Worm (Caenorhabditis elegans) whole organism, early embryonic: ENCODE data around the gene bud-31.
A peak's percentile ranks its signal among the peaks of the same experiment; 100 is the strongest.
"Not testable (repeated sequence)": the region's sequence is repeated elsewhere in the genome, so short reads cannot be mapped to it uniquely, and the experiment has no call there.

Experiments used
- B0310.2 ChIP-seq: sonication (generic microtip); optimal IDR thresholded peaks from 2 replicates; lab custom pipeline; 2016; ENCODE audit warnings: mild to moderate bottlenecking, missing genetic modification characterization, missing compliant biosample characterization
- F13C5.2 ChIP-seq: sonication (generic microtip); optimal IDR thresholded peaks from 2 replicates; lab custom pipeline; 2017; ENCODE audit warnings: mild to moderate bottlenecking, missing genetic modification characterization, inconsistent platforms, missing compliant biosample characterization
- aly-1 ChIP-seq: sonication (generic microtip); optimal IDR thresholded peaks from 2 replicates; lab custom pipeline; 2016; ENCODE audit warnings: missing genetic modification characterization, missing compliant biosample characterization
- ama-1 ChIP-seq: fragments of 150-350 bp; optimal IDR thresholded peaks from 2 replicates; lab custom pipeline; 2014
- ceh-13 ChIP-seq: fragments of 200-800 bp; sonication (Bioruptor generic); optimal IDR thresholded peaks from 2 replicates; lab custom pipeline; 2018; ENCODE audit warnings: mild to moderate bottlenecking, missing genetic modification characterization, missing compliant biosample characterization
- ceh-36 ChIP-seq: sonication (generic microtip); optimal IDR thresholded peaks from 2 replicates; lab custom pipeline; 2016; ENCODE audit warnings: missing genetic modification characterization, inconsistent platforms, missing compliant biosample characterization
- ets-7 ChIP-seq: sonication (generic microtip); optimal IDR thresholded peaks from 2 replicates; lab custom pipeline; 2016; ENCODE audit warnings: missing genotype, missing genetic modification characterization, missing compliant biosample characterization
- flt-1 ChIP-seq: fragments of 200-800 bp; sonication (Bioruptor generic); IDR thresholded peaks from 2 replicates; pipeline ENCODE4 v1.3.6; 2022; ENCODE audit warnings: missing genetic modification characterization, missing compliant biosample characterization
- hmbx-1 ChIP-seq: sonication (generic microtip); optimal IDR thresholded peaks from 2 replicates; lab custom pipeline; 2016; ENCODE audit warnings: mild to moderate bottlenecking, missing genetic modification characterization, missing compliant biosample characterization
- hmg-4 ChIP-seq: fragments of 200-800 bp; sonication (Bioruptor generic); optimal IDR thresholded peaks from 2 replicates; lab custom pipeline; 2018; ENCODE audit warnings: mild to moderate bottlenecking, missing genetic modification characterization, missing compliant biosample characterization
- hnd-1 ChIP-seq: sonication (generic microtip); optimal IDR thresholded peaks from 2 replicates; lab custom pipeline; 2016; ENCODE audit warnings: missing genetic modification characterization, missing compliant biosample characterization
- pes-1 ChIP-seq: fragments of 200-800 bp; sonication (Bioruptor generic); IDR thresholded peaks from 2 replicates; pipeline ENCODE4 v1.3.6; 2022; ENCODE audit warnings: missing genetic modification reagents, missing genetic modification characterization, missing compliant biosample characterization
- scrt-1 ChIP-seq: fragments of 200-800 bp; sonication (Bioruptor generic); IDR thresholded peaks from 2 replicates; pipeline ENCODE4 v1.3.6; 2022; ENCODE audit warnings: missing genetic modification characterization, missing compliant biosample characterization
- sea-1 ChIP-seq: fragments of 200-800 bp; sonication (Bioruptor generic); conservative IDR thresholded peaks from 2 replicates; pipeline ENCODE4 v1.3.6; 2022; ENCODE audit warnings: missing genetic modification characterization, missing compliant biosample characterization
- tbx-11 ChIP-seq: fragments of 200-800 bp; sonication (Bioruptor generic); IDR thresholded peaks from 2 replicates; pipeline ENCODE4 v1.3.6; 2022; ENCODE audit warnings: missing genetic modification characterization, missing compliant biosample characterization
- tbx-37 ChIP-seq: fragments of 200-800 bp; sonication (Bioruptor generic); conservative IDR thresholded peaks from 2 replicates; pipeline ENCODE4 v1.3.6; 2022; ENCODE audit warnings: missing genetic modification reagents, missing genetic modification characterization, missing compliant biosample characterization
- tra-4 ChIP-seq: sonication (generic microtip); optimal IDR thresholded peaks from 2 replicates; lab custom pipeline; 2017; ENCODE audit warnings: missing genetic modification characterization, missing compliant biosample characterization

bud-31 gene

DNA sequence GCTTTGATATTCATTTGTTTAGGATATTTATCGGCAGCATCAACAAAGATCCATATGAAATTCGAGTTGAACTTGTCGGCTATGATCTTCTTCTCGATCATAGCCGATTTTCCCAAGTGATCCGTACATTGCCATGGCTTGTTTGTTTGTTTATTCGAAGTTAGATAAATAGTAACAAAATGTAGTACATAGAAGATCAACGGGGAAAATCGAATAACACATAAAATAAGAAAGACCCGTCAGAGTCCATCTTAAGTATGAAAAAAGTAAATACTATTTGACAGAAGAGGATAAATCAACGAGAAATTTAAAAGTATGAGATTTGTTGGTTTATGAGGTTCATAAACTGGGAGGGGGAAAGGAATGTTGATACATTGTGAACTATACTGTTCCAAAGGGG, 13.6 kb downstream of the bud-31 start, which contains the start of gene C07A9.5:
TSS of gene C07A9.5 (minus strand) at position 101 of the 400 bp plus-strand sequence.
- not testable (repeated sequence) for TF ChIP-seq pes-1; F13C5.2; sea-1 (GFP tag; lab: Robert Waterston, UW)

DNA sequence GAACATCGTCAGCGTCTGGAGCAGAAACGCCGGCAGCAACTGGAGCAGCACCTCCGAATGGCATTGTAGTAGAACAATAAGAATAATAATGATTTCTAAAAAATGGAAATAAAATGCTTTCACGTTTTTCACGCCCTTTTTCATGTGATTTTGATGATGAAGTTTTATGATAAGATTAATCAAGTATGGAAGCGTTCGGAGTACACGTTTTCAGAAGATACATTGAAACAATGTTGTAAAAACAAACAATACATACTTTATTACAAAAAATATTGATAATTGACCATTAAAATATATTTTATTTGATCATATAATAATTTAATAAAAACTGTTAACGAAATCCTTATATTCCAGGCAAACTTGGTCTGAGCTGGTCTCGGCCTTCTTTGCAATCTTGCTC, 15.1 kb downstream of the bud-31 start, which contains the start of gene C07A9.13:
TSS of gene C07A9.13 (minus strand) at position 101 of the 400 bp plus-strand sequence.
- TF ChIP-seq pes-1; tbx-37 (GFP tag; lab: Robert Waterston, UW); aly-1 (tag; lab: Kevin White, UChicago): not testable (repeated sequence)

DNA sequence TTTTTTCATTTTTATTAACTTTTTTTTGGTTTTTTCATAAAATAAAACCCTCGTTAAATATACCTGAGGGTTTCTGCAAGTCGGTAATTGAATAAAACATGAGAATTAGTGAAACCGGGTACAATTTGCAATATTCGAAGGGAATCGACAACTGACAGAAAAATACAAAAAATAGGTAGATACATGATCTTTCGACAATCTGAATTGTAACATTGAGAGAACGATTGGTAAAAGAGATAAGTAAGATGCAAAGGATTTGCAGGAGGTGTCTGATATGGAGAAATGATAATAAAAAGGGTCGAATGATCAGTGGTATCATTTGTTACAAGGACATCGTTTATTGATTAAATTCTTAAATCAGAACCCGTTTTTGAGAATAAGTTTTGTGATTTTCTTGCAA, 17.5 kb downstream of the bud-31 start, which contains the start of gene ugt-60:
TSS of gene ugt-60 (minus strand) at position 233 of the 400 bp plus-strand sequence.
- TF ChIP-seq flt-1 (GFP tag; lab: Robert Waterston, UW) (no peak), pes-1 (no peak), hmg-4 (GFP tag; lab: Kevin White, UChicago) (no peak), aly-1 (tag; lab: Kevin White, UChicago) (no peak), B0310.2 (no peak), tbx-37 (GFP tag; lab: Robert Waterston, UW) (no peak), F13C5.2 (no peak), ama-1 (lab: Kevin White, UChicago) (no peak), hmbx-1 (no peak), ets-7 (tag; lab: Kevin White, UChicago) (no peak), tbx-11 (GFP tag; lab: Robert Waterston, UW) (no peak), ceh-36 (tag; lab: Kevin White, UChicago) (no peak), scrt-1 (GFP tag; lab: Robert Waterston, UW) (no peak)

DNA sequence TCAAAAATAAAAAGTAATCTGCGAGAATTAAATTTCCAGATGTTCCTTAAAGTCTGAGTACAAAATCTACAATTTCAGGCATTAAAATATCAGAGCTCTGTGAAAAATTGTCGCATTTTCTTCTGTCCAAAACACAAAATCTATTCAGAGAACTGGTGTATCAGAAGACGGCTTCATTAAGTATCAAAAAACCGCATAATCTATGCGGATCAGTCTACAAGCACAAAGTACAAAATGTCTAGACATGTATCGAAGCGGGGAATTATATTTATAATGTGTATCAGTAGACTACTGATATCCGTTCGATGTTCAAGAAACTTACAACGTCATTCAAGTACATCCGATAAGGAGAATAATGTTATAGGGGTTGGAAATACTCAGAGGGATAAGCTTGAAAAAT, 26.8 kb downstream of the bud-31 start:
- no peak for TF ChIP-seq ets-7 (tag; lab: Kevin White, UChicago)
- TF ChIP-seq ceh-36 (tag; lab: Kevin White, UChicago) = no peak
- TF ChIP-seq aly-1 (tag; lab: Kevin White, UChicago) = no peak
- no peak for TF ChIP-seq F13C5.2
- no peak for TF ChIP-seq sea-1 (GFP tag; lab: Robert Waterston, UW)
- TF ChIP-seq tra-4 (tag; lab: Kevin White, UChicago) = no peak
- TF ChIP-seq scrt-1 (GFP tag; lab: Robert Waterston, UW) = no peak
- TF ChIP-seq hmg-4 (GFP tag; lab: Kevin White, UChicago) = no peak

DNA sequence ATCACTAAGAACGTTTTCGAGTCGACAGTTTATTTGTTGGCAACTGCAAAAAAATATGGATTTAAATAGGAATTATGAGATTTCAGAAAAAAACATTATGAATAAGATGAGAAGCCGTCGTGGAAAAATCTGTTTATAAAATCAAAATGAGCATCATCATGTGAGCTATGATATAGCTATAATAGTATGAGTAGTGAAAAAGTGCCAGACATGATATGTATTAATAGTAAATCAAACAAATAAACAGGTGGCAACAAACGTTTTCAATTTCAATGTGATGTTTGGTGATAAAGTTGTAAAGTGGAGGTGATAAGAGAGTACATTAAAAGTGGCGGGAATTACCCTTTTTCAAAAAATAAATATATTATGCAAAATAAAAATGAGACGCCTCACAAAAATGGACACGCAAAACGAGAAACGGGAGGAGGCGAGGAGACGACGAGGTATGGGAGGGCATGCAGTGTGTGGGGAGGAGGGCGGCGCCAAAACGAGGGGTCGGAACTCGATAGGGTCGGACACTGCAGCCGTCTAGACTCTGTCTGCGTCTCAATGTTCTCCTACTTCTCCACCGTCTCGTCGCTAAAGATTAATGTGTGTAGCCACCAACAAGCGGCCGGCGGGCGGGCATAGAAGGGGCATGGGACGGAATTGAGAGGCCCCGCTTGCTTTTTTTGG, 28.6 kb downstream of the bud-31 start, which contains the start of gene C07A9.9:
TSS of gene C07A9.9 (minus strand) at position 51 of the 675 bp plus-strand sequence.
- TF ChIP-seq tbx-37 (GFP tag; lab: Robert Waterston, UW) (peak; percentile 31; the same call in 1 of the 2 replicates), pes-1 (peak; percentile 35; the same call in 1 of the 2 replicates), hmg-4 (GFP tag; lab: Kevin White, UChicago) (peak; percentile 86), flt-1 (GFP tag; lab: Robert Waterston, UW) (peak; percentile 19; the same call in 1 of the 2 replicates), hnd-1 (tag; lab: Kevin White, UChicago) (no peak), tbx-11 (GFP tag; lab: Robert Waterston, UW) (no peak), ets-7 (tag; lab: Kevin White, UChicago) (no peak), F13C5.2 (peak; percentile 67)

DNA sequence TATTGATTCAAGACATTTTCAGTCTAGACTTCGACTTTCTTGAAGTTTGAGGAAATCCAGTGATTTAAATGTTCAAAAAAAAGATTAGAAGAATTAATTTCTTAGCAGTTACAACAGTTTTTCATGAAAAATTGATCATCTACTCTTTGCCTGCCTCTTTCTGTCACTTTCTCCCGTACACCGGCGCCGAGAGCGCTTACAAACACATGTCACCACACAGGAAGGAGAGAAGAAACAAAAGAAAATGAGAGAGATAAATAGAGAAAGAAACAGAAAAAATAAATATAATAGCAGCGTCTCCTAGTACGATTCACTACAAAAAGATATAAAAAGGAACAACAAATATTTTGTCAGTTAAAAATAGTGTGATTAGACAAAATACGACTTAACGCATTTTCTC, 29.6 kb downstream of the bud-31 start:
- TF ChIP-seq ceh-36 (tag; lab: Kevin White, UChicago) (no peak), ama-1 (lab: Kevin White, UChicago) (no peak), flt-1 (GFP tag; lab: Robert Waterston, UW) (no peak), B0310.2 (no peak), hmg-4 (GFP tag; lab: Kevin White, UChicago) (no peak), ets-7 (tag; lab: Kevin White, UChicago) (no peak)

DNA sequence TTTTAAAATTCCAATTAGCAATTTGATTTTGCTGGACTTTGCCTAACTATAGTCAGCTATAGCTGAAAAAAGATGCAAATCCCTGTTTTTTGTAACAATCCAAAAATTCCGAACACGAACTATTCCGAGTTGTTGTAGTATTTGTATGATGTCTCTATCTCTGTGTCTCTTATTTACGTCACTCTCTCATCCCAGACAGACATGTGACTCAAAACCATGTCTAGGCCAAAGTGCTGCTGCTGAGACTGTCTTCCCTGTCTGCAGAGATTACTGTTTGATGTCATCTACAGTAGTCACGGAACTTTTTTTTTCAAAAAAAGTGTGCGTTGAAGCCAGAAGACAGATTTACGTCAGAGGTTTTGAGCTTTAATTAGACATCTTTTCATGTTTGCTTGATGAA, 30.1 kb downstream of the bud-31 start:
- TF ChIP-seq B0310.2 = no peak
- TF ChIP-seq sea-1 (GFP tag; lab: Robert Waterston, UW) = no peak
- TF ChIP-seq aly-1 (tag; lab: Kevin White, UChicago) = no peak
- TF ChIP-seq hmg-4 (GFP tag; lab: Kevin White, UChicago) = no peak

DNA sequence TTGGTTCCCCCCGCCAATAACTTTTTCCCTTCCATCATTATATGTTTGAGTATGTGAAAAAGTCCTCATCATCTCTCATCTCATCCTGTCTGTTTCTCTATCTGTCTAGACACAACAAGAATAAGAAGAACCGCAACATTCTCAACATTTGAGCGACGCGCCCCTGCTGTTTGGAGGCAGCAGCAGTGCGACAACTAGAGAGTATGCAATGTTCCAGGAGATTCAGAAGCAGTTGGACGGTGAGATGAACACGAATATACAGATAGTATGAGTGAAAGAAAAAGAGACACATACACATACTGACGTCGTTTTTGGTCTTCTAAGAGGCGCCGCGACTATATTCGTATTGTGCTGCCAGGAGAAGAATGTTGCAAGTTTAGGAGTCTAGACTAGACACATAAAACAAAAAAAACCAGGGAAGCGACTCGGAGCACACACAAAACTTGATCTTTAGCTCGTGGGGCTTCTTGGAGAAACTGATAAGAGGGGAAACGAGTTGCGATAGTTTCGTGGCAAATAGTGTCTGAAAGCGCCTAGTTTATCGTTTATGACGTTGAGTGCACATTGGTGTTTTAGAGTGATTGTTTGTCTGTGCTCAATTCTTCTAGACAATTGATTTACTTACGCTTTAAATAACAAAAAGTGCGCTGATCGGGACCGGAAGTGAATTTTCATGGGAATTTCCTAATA, 30.7 kb downstream of the bud-31 start:
- TF ChIP-seq scrt-1 (GFP tag; lab: Robert Waterston, UW) (no peak), flt-1 (GFP tag; lab: Robert Waterston, UW) (no peak), sea-1 (GFP tag; lab: Robert Waterston, UW) (no peak), ceh-36 (tag; lab: Kevin White, UChicago) (no peak), hmg-4 (GFP tag; lab: Kevin White, UChicago) (no peak), hmbx-1 (no peak), tbx-11 (GFP tag; lab: Robert Waterston, UW) (no peak), aly-1 (tag; lab: Kevin White, UChicago) (no peak), ceh-13 (GFP tag; lab: Kevin White, UChicago) (no peak), ama-1 (lab: Kevin White, UChicago) (no peak), tra-4 (tag; lab: Kevin White, UChicago) (no peak), ets-7 (tag; lab: Kevin White, UChicago) (no peak), pes-1 (no peak), F13C5.2 (no peak)
